Worm (Caenorhabditis elegans) whole organism, young adult: ENCODE data around the gene nhr-146.

Experiments
- F23B12.7 ChIP-seq: sonication (generic microtip); optimal IDR thresholded peaks from 2 replicates; lab custom pipeline; 2017; ENCODE audit warnings: missing genetic modification characterization, mild to moderate bottlenecking, missing compliant biosample characterization, antibody characterized with exemption, moderate library complexity; ENCODE audit not compliant: insufficient read depth
- Y56A3A.18 ChIP-seq: fragments of 200-800 bp; sonication (Bioruptor generic); IDR thresholded peaks from 2 replicates; pipeline ENCODE4 v1.3.6; 2022; ENCODE audit warnings: missing genetic modification reagents, missing genetic modification characterization, missing compliant biosample characterization
- ceh-27 ChIP-seq: fragments of 200-800 bp; sonication (Bioruptor generic); optimal IDR thresholded peaks from 2 replicates; lab custom pipeline; 2018; ENCODE audit warnings: mild to moderate bottlenecking, missing genetic modification characterization, moderate library complexity, missing compliant biosample characterization
- dpl-1 ChIP-seq: fragments of 150-350 bp; optimal IDR thresholded peaks from 2 replicates; lab custom pipeline; 2014; ENCODE audit warnings: missing biosample characterization, missing genetic modification reagents, missing genetic modification characterization
- ets-4 ChIP-seq: fragments of 200-800 bp; sonication (Bioruptor generic); optimal IDR thresholded peaks from 2 replicates; lab custom pipeline; 2018; ENCODE audit warnings: mild to moderate bottlenecking, missing genetic modification characterization, missing compliant biosample characterization
- hrde-1 ChIP-seq: sonication (generic microtip); optimal IDR thresholded peaks from 2 replicates; lab custom pipeline; 2016; ENCODE audit warnings: missing genetic modification characterization, mild to moderate bottlenecking, missing compliant biosample characterization, moderate library complexity, missing genotype, missing genetic modification reagents, borderline replicate concordance
- lag-1 ChIP-seq: fragments of 200-800 bp; sonication (Bioruptor generic); IDR thresholded peaks from 2 replicates; pipeline ENCODE4 v1.3.6; 2022; ENCODE audit warnings: missing genetic modification reagents, missing genetic modification characterization, missing compliant biosample characterization
- lin-35 ChIP-seq, 3 experiments: fragments of 150-350 bp in 2 of 3; sonication (generic microtip) in 1 of 3; optimal IDR thresholded peaks; 2 replicates each; lab custom pipeline; 2014 to 2018; ENCODE audit warnings: missing biosample characterization in 3 of 3, missing genetic modification characterization in 3 of 3, missing genetic modification reagents in 3 of 3
- nfya-1 ChIP-seq: sonication (generic microtip); optimal IDR thresholded peaks from 2 replicates; lab custom pipeline; 2017; ENCODE audit warnings: antibody characterized with exemption, missing compliant biosample characterization, missing genetic modification characterization, borderline replicate concordance; ENCODE audit not compliant: insufficient read depth
- sdz-38 ChIP-seq: sonication (generic microtip); optimal IDR thresholded peaks from 2 replicates; lab custom pipeline; 2016; ENCODE audit warnings: missing genotype, missing genetic modification characterization, missing compliant biosample characterization

- no peak for TF ChIP-seq hrde-1
- no peak for TF ChIP-seq dpl-1 (GFP tag; lab: Kevin White, UChicago)
- no peak for TF ChIP-seq ceh-27 (GFP tag; lab: Kevin White, UChicago)
- TF ChIP-seq sdz-38 (tag; lab: Kevin White, UChicago) = no peak
- TF ChIP-seq lin-35 (GFP tag; optimal IDR thresholded peaks at IDR 0.05; lab: Kevin White, UChicago) = no peak
- no peak for TF ChIP-seq Y56A3A.18 (GFP tag; lab: Robert Waterston, UW)
- TF ChIP-seq nfya-1 (tag; lab: Kevin White, UChicago) = no peak
- no peak for TF ChIP-seq ets-4 (GFP tag; lab: Kevin White, UChicago)
- TF ChIP-seq lag-1 = no peak
- no peak for TF ChIP-seq F23B12.7 (tag; lab: Kevin White, UChicago)
These were observed 36.3 kb downstream of the nhr-146 start for ce11 chrIV:1662872-1663271.
